Worm (Caenorhabditis elegans): ENCODE data around the gene dct-15.
"Not testable (repeated sequence)": the region's sequence is repeated elsewhere in the genome, so short reads cannot be mapped to it uniquely, and the experiment has no call there.

The dct-15 gene

DNA sequence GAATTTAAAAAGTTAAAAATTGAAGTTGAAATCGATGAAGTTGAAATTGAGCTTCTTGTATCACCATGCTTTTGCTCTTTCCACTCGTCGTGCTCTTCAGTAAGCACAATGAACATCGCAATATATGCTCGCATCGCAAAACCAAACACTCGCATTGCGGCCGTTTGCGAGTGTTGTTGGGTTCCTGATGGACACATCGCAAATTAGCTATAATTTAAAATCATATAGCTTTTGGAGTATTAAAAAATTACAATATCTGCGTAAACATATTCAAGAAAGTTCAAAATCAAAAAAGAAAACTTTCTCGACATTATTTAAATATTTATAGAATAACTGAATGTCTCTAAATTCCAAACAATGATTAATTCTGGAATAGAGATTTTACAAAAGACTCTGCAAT is 31.5 kb upstream of the dct-15 start, which contains the start of gene K07F5.17:
Gene K07F5.17, plus strand, starts transcription at position 301 of the 400 bp plus-strand sequence.
- no peak for TF ChIP-seq unc-39 (tag; optimal IDR thresholded peaks at IDR 0.05)
- no peak for TF ChIP-seq alr-1 (tag; optimal IDR thresholded peaks at IDR 0.05)
- TF ChIP-seq ztf-4 (tag; optimal IDR thresholded peaks at IDR 0.05) = no peak
- no peak for TF ChIP-seq unc-62 (GFP tag; optimal IDR thresholded peaks at IDR 0.05)

DNA sequence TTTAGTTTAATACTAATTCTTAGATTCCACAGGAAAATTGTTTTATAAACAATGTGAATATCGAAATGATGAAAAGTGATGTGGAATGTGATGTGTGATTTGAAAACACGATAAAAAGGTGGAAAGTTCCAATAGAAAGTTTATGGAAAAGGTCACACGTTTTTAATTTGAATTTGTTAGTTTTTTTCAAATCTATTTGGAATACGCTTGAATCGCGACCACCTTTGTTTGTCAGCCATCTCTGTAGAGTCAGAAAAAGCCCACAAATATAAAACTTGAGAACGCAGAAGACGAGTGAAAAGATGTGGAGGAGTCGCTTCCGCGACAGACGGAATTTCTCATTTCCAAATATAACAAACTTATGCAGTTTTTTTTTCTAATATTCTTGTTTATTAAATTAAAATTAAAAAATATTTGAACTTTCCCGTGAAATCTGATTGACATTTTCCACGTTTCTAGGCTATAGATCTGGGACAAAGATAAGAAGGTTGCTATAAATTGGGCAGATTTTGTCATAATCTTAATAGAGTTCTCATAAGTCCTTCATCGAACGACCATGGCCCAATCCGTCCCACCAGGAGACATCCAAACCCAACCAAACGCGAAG is 30.6 kb upstream of the dct-15 start, which contains the start of the genes kin-24 and msp-56:
Gene kin-24, minus strand, starts transcription at position 101 of the 607 bp plus-strand sequence.
Gene msp-56, plus strand, starts transcription at position 557 of the 607 bp plus-strand sequence.
- TF ChIP-seq nhr-77 (tag; optimal IDR thresholded peaks at IDR 0.05) = no peak
- TF ChIP-seq dmd-4 (tag; optimal IDR thresholded peaks at IDR 0.05) = no peak
- no peak for TF ChIP-seq ceh-16 (tag; optimal IDR thresholded peaks at IDR 0.05)
- TF ChIP-seq nhr-21 (tag; optimal IDR thresholded peaks at IDR 0.05) = no peak
- no peak for TF ChIP-seq R02D3.7 (tag; optimal IDR thresholded peaks at IDR 0.05)
- no peak for TF ChIP-seq ceh-82 (tag; optimal IDR thresholded peaks at IDR 0.05)
- no peak for TF ChIP-seq unc-62 (GFP tag; optimal IDR thresholded peaks at IDR 0.05)
- no peak for TF ChIP-seq F13H6.1 (tag; optimal IDR thresholded peaks at IDR 0.05)
- no peak for TF ChIP-seq lin-13 (GFP tag; optimal IDR thresholded peaks at IDR 0.05)
- no peak for TF ChIP-seq fos-1 (tag; optimal IDR thresholded peaks at IDR 0.05)
- TF ChIP-seq elt-3 (tag; optimal IDR thresholded peaks at IDR 0.05) = no peak
- TF ChIP-seq mab-5 (tag; optimal IDR thresholded peaks at IDR 0.05) = no peak
- no peak for TF ChIP-seq mdl-1 (tag; optimal IDR thresholded peaks at IDR 0.05)

DNA sequence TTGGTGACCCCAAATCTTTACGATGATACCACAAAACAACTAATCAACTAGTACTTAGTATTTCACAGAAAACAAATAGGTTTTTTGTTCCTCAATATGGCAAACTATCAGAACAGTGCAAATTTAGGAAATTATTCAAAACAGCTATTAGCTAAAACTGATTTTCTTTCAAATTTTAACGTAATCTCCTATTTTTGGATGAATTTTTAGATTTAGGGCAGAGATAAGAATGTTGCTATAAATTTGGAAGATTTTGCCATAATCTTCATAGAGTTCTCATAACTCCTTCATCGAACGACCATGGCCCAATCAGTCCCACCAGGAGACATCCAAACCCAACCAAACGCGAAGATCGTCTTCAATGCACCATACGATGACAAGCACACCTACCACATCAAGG is 26.8 kb upstream of the dct-15 start, which contains the start of gene msp-10:
Gene msp-10, plus strand, starts transcription at position 301 of the 400 bp plus-strand sequence.
- TF ChIP-seq elt-1, mbf-1, nhr-6 (tag; optimal IDR thresholded peaks at IDR 0.05): not testable (repeated sequence)

DNA sequence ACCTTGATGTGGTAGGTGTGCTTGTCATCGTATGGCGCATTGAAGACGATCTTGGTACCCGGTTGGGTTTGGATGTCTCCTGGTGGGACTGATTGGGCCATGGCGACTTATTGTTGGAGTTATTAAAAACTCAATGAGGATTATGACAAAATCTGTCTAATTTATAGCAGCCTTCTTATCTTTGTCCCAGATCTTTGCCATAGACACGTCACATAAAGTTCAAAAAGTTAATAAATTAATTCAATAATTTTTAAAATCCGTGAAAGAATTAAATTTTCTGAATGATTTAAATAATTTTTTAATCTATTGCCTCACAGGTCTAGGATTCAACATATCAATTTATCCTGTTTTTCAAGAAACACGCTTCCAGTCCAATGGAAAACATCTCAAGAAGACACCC is 25.8 kb upstream of the dct-15 start, which contains the start of gene msp-81:
Gene msp-81, minus strand, starts transcription at position 101 of the 400 bp plus-strand sequence.
- TF ChIP-seq nhr-77 (tag; optimal IDR thresholded peaks at IDR 0.05) (no peak), nhr-12 (tag; optimal IDR thresholded peaks at IDR 0.05) (no peak), sem-4 (tag; optimal IDR thresholded peaks at IDR 0.05) (no peak), nhr-129 (tag; optimal IDR thresholded peaks at IDR 0.05) (no peak), sma-9 (GFP tag; optimal IDR thresholded peaks at IDR 0.05) (no peak), sma-9 (tag; optimal IDR thresholded peaks at IDR 0.05) (no peak), F13H6.1 (tag; optimal IDR thresholded peaks at IDR 0.05) (no peak), ztf-11 (tag; optimal IDR thresholded peaks at IDR 0.05) (no peak), lin-13 (GFP tag; optimal IDR thresholded peaks at IDR 0.05) (no peak)

DNA sequence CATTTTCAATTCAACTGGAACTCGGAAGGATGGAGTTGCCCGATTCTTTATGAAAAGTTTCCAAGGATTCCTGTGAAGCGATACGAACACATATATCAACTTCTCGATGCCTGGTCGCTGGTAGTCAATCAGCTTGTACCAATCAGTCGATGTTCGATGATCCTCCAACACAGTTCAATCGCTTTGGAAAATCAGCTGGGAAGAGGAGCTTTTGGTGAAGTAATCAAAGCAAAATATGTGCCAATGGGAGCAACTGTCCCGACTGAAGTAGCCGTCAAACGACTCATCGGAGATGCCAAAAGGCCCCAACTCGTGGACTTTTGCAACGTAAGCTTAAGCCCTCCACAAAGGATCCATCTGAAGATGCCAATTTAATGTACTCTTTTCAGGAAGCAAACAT is 22.8 kb upstream of the dct-15 start:
- TF ChIP-seq Y55F3AM.14 (GFP tag; optimal IDR thresholded peaks at IDR 0.05) (no peak), nhr-77 (tag; optimal IDR thresholded peaks at IDR 0.05) (no peak), ceh-16 (tag; optimal IDR thresholded peaks at IDR 0.05) (no peak), ztf-1 (GFP tag; conservative IDR thresholded peaks at IDR 0.05) (no peak), dmd-4 (tag; optimal IDR thresholded peaks at IDR 0.05) (no peak), nhr-25 (tag; optimal IDR thresholded peaks at IDR 0.05) (no peak), ztf-11 (tag; optimal IDR thresholded peaks at IDR 0.05) (no peak)

DNA sequence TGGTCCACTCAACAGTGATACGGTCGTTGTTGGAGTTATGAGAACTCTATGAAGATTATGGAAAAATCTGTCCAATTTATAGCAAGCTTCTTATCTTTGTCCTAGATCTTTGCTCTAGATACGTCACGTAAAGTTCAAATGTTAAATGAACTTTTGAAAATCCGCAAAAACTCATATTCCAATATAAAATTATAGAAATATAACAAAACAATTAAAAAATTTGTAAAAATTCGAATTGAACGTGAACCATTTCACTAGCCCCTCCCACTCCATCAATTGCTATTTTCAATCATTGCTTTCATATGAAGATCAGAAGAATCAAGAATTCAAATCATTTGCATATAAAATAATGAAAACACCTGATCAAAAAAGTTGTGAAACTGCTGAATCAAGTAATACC is 22.1 kb upstream of the dct-15 start, which contains the start of gene kin-21:
Gene kin-21, plus strand, starts transcription at position 301 of the 400 bp plus-strand sequence.
- TF ChIP-seq lsy-2 (tag; optimal IDR thresholded peaks at IDR 0.05) = no peak
- TF ChIP-seq nhr-6 (tag; optimal IDR thresholded peaks at IDR 0.05) = no peak
- no peak for TF ChIP-seq ama-1 (optimal IDR thresholded peaks at IDR 0.05)
- TF ChIP-seq lin-13 (GFP tag; optimal IDR thresholded peaks at IDR 0.05) = no peak
- no peak for TF ChIP-seq ceh-16 (tag; optimal IDR thresholded peaks at IDR 0.05)
- TF ChIP-seq unc-39 (tag; optimal IDR thresholded peaks at IDR 0.05) = no peak
- no peak for TF ChIP-seq nhr-77 (tag; optimal IDR thresholded peaks at IDR 0.05)
- no peak for TF ChIP-seq nhr-12 (tag; optimal IDR thresholded peaks at IDR 0.05)
- TF ChIP-seq sem-4 (tag; optimal IDR thresholded peaks at IDR 0.05) = no peak
- TF ChIP-seq ztf-11 (tag; optimal IDR thresholded peaks at IDR 0.05) = no peak
- no peak for TF ChIP-seq ceh-82 (tag; optimal IDR thresholded peaks at IDR 0.05)
- TF ChIP-seq blmp-1 (tag; optimal IDR thresholded peaks at IDR 0.05; ENCODE audit: insufficient read depth) = no peak
- no peak for TF ChIP-seq nhr-237 (tag; optimal IDR thresholded peaks at IDR 0.05)
- no peak for TF ChIP-seq R02D3.7 (tag; optimal IDR thresholded peaks at IDR 0.05)

Measured in whole organism, L2 larva.